Fruit fly (Drosophila melanogaster) whole organism, adult: ENCODE measurements around the gene CG9628.

ENCODE experiments used
- CG12768 ChIP-seq: fragments of 200-800 bp; sonication (Bioruptor generic); optimal IDR thresholded peaks from 2 replicates; lab custom pipeline; 2017; ENCODE audit warnings: missing biosample characterization, missing genetic modification characterization, mild to moderate bottlenecking, moderate library complexity, missing genetic modification reagents
- CG14711 ChIP-seq: fragments of 200-800 bp; sonication (Bioruptor generic); optimal IDR thresholded peaks from 2 replicates; lab custom pipeline; 2018; ENCODE audit warnings: missing biosample characterization, mild to moderate bottlenecking, missing genetic modification characterization, moderate library complexity
- CG1620 ChIP-seq: fragments of 200-800 bp; sonication (Bioruptor generic); optimal IDR thresholded peaks from 2 replicates; lab custom pipeline; 2016; ENCODE audit warnings: missing biosample characterization, missing genetic modification characterization
- CG33017 ChIP-seq: fragments of 200-800 bp; sonication (Bioruptor generic); optimal IDR thresholded peaks from 2 replicates; lab custom pipeline; 2018; ENCODE audit warnings: missing biosample characterization, mild to moderate bottlenecking, missing genetic modification characterization, moderate library complexity
- CG5204 ChIP-seq: fragments of 200-800 bp; sonication (Bioruptor generic); optimal IDR thresholded peaks from 2 replicates; lab custom pipeline; 2016; ENCODE audit warnings: missing biosample characterization, missing genetic modification characterization
- CG7045 ChIP-seq: fragments of 200-800 bp; sonication (Bioruptor generic); optimal IDR thresholded peaks from 2 replicates; lab custom pipeline; 2017; ENCODE audit warnings: missing biosample characterization, mild to moderate bottlenecking, missing genetic modification characterization
- CG7101 ChIP-seq: fragments of 200-800 bp; sonication (Bioruptor generic); optimal IDR thresholded peaks from 2 replicates; lab custom pipeline; 2018; ENCODE audit warnings: missing biosample characterization, mild to moderate bottlenecking, missing genetic modification characterization, moderate library complexity
- Clk ChIP-seq: fragments of 200-800 bp; sonication (Bioruptor generic); optimal IDR thresholded peaks from 2 replicates; lab custom pipeline; 2017; ENCODE audit warnings: missing biosample characterization, missing genetic modification characterization
- Crg-1 ChIP-seq: fragments of 200-800 bp; sonication (Bioruptor generic); optimal IDR thresholded peaks from 2 replicates; lab custom pipeline; 2016; ENCODE audit warnings: missing biosample characterization, missing genetic modification characterization
- Hr96 ChIP-seq: fragments of 200-800 bp; sonication (Bioruptor generic); optimal IDR thresholded peaks from 2 replicates; lab custom pipeline; 2016; ENCODE audit warnings: missing biosample characterization, missing genetic modification characterization
- Mnt ChIP-seq: fragments of 200-800 bp; sonication (Bioruptor generic); optimal IDR thresholded peaks from 2 replicates; lab custom pipeline; 2016; ENCODE audit warnings: missing biosample characterization, mild to moderate bottlenecking, missing genetic modification characterization
- bab1 ChIP-seq: fragments of 200-800 bp; sonication (Bioruptor generic); optimal IDR thresholded peaks from 3 replicates; lab custom pipeline; 2019; ENCODE audit warnings: missing biosample characterization, mild to moderate bottlenecking, missing genetic modification characterization, moderate library complexity
- cic ChIP-seq: fragments of 200-800 bp; sonication (Bioruptor generic); optimal IDR thresholded peaks from 2 replicates; lab custom pipeline; 2017; ENCODE audit warnings: missing biosample characterization, mild to moderate bottlenecking, missing genetic modification characterization, moderate library complexity
- cnc ChIP-seq, 2 experiments: fragments of >200 bp; optimal IDR thresholded peaks; 2 replicates each; lab custom pipeline; 2017
- kay ChIP-seq: fragments of 200-800 bp; sonication (Bioruptor generic); peaks from one replicate; lab custom pipeline; 2016; ENCODE audit warnings: missing biosample characterization, missing genetic modification characterization, borderline replicate concordance
- ovo ChIP-seq: fragments of 200-800 bp; sonication (Bioruptor generic); optimal IDR thresholded peaks from 2 replicates; lab custom pipeline; 2016; ENCODE audit warnings: missing biosample characterization, missing genetic modification characterization
- pad ChIP-seq: fragments of 200-800 bp; sonication (Bioruptor generic); optimal IDR thresholded peaks from 3 replicates; lab custom pipeline; 2017; ENCODE audit warnings: missing biosample characterization, missing genetic modification characterization, mild to moderate bottlenecking, moderate library complexity, missing genetic modification reagents
- tj ChIP-seq: fragments of 200-800 bp; sonication (Bioruptor generic); optimal IDR thresholded peaks from 3 replicates; lab custom pipeline; 2017; ENCODE audit warnings: missing biosample characterization, mild to moderate bottlenecking, missing genetic modification characterization, moderate library complexity
- toe ChIP-seq: fragments of 200-800 bp; sonication (Bioruptor generic); optimal IDR thresholded peaks from 2 replicates; lab custom pipeline; 2016; ENCODE audit warnings: missing biosample characterization, missing genetic modification characterization

The CG9628 gene

DNA sequence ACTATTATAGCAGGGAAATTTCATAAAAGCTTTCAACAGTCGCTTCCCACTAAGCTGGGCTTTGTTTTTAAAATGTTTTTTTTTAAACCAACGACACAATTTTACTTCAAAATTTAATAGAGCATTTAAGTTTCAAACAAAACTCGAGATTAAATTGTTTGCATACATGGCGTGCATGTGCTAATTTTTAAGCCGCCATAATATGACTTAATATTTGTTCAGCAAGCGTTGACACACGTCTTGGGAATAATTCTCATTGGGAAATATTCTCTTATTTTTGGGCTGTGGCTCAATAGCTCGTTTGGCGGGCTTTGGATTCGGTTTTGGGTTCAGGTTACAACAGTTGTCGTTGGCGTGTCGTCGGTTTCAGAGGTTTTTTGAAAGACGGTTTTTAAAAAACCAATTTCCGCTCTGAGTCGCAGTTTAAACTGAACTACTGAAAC, at the start of gene CG9628:
TSS of gene CG9628 (plus strand) at position 340 of the 443 bp plus-strand sequence.
- no peak for TF ChIP-seq CG7045 (GFP tag; lab: Kevin White, UChicago)
- TF ChIP-seq Mnt: no peak
- no peak for TF ChIP-seq pad (GFP tag; lab: Kevin White, UChicago)
- TF ChIP-seq bab1 (GFP tag; lab: Kevin White, UChicago): peak; percentile 66
- TF ChIP-seq Crg-1 (GFP tag; lab: Kevin White, UChicago): no peak
- peak; percentile 17 for TF ChIP-seq CG14711 (tag; lab: Kevin White, UChicago)
- no peak for TF ChIP-seq kay (GFP tag; lab: Kevin White, UChicago)
- no peak for TF ChIP-seq toe (GFP tag; lab: Kevin White, UChicago)

- no peak for TF ChIP-seq toe (GFP tag; lab: Kevin White, UChicago)
- TF ChIP-seq tj (GFP tag; lab: Kevin White, UChicago): no peak
- TF ChIP-seq Hr96 (GFP tag; lab: Kevin White, UChicago): no peak
- TF ChIP-seq cnc (optimal IDR thresholded peaks at IDR 0.05; lab: Kevin White, UChicago): no peak
These were observed 47.9 kb upstream of the CG9628 start for dm6 chr3L:14574649-14575048.

dm6 chr3L:14575974-14576373, 46.6 kb upstream of the CG9628 start:
- TF ChIP-seq CG5204 (no peak), CG7045 (GFP tag; lab: Kevin White, UChicago) (no peak), Clk (GFP tag; lab: Kevin White, UChicago) (no peak), toe (GFP tag; lab: Kevin White, UChicago) (no peak), kay (GFP tag; lab: Kevin White, UChicago) (no peak), CG14711 (tag; lab: Kevin White, UChicago) (no peak), pad (GFP tag; lab: Kevin White, UChicago) (no peak), CG33017 (no peak), cnc (optimal IDR thresholded peaks at IDR 0.05; lab: Kevin White, UChicago) (no peak), CG12768 (GFP tag; lab: Kevin White, UChicago) (no peak), cic (GFP tag; lab: Kevin White, UChicago) (no peak)

- TF ChIP-seq CG14711 (tag; lab: Kevin White, UChicago) (no peak), pad (GFP tag; lab: Kevin White, UChicago) (peak; percentile 96)
These were observed 43.7 kb upstream of the CG9628 start for dm6 chr3L:14578896-14579295.

DNA sequence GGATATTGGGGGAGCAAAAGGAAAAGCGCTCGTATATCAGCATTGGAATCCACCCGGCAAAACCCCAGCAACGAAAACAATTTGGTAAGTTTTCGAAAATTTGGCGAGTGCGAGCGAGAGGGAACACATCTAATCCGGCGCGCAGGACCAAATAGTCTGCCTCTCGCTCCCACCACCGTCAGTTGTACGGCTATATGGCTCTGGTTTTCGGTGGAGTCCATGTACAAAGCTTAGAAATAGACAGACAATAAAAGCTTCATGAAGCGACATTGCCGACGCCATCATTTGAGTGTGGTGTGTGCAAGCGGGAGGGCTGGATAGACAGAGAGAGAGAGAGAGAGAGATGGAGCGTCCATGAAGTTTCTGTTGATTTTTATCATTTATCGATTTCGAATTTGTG, 42.3 kb upstream of the CG9628 start:
- TF ChIP-seq Crg-1 (GFP tag; lab: Kevin White, UChicago) (no peak), toe (GFP tag; lab: Kevin White, UChicago) (no peak), CG7101 (tag; lab: Kevin White, UChicago) (no peak), Mnt (no peak), cic (GFP tag; lab: Kevin White, UChicago) (no peak), CG7045 (GFP tag; lab: Kevin White, UChicago) (no peak), CG14711 (tag; lab: Kevin White, UChicago) (no peak), CG1620 (GFP tag; lab: Kevin White, UChicago) (no peak), Hr96 (GFP tag; lab: Kevin White, UChicago) (no peak), bab1 (GFP tag; lab: Kevin White, UChicago) (no peak), ovo (GFP tag; lab: Kevin White, UChicago) (no peak), CG12768 (GFP tag; lab: Kevin White, UChicago) (no peak)

DNA sequence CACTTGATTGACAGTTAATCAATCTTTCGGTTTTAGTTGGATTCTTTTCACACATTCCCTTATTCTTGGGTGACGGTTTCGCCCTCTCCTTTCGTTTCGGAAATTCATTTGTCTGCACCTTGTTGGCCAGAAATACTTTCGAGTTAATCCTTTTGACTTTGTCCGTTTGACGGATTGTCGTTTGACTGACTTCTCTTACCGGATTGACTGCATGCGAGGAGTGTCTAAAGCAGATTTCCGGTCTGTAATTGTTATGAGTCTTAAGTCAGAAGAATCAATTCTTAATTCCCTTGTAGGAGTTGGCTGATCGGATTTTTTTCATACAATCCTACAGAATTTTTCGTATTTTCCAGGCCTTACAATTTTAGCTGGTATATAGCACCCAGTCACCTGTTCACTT, 39.9 kb upstream of the CG9628 start:
- no peak for TF ChIP-seq kay (GFP tag; lab: Kevin White, UChicago)
- no peak for TF ChIP-seq tj (GFP tag; lab: Kevin White, UChicago)
- no peak for TF ChIP-seq Crg-1 (GFP tag; lab: Kevin White, UChicago)
- TF ChIP-seq cnc (optimal IDR thresholded peaks at IDR 0.05; lab: Kevin White, UChicago): no peak
- no peak for TF ChIP-seq CG7045 (GFP tag; lab: Kevin White, UChicago)
- no peak for TF ChIP-seq CG33017
- no peak for TF ChIP-seq CG14711 (tag; lab: Kevin White, UChicago)
- TF ChIP-seq Hr96 (GFP tag; lab: Kevin White, UChicago): no peak

DNA sequence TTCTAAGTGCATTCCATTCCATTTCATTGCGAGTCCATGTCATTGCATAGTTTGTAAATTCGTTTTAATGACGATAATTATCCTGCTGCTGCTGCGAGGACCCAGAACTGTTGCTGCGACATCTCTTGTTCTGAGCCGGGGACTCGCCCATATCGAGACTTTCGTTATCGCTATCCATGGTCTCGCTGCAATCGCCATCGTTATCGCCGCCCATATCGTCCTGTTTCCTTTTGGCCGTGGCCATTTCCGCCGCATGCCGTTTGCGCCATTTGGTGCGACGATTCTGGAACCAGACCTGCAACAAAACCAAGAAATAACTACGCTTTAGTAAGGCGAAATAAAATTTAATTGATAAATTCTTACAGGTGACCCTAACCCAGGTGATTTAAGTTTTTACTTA, 38.8 kb upstream of the CG9628 start:
- TF ChIP-seq pad (GFP tag; lab: Kevin White, UChicago) (no peak), cnc (optimal IDR thresholded peaks at IDR 0.05; lab: Kevin White, UChicago) (no peak)

DNA sequence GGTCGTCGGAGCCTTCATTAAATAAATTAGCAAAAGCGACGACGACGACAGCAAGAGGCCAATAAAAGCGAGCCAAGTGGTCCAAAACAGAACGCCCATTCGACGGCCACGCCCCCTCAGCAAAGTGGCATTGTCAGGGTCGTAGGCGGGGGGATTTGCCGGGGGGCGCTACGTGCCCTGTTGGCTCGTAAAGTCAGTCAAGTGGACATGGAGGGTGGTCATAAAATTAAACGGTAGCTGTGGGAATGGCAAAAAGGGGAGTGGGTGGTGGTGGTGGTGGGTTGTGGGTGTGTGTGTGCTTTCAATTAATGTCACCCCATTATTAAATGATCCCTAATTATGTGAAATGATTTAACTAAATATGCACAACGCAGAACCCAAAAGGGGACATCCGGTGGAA, 31.6 kb upstream of the CG9628 start:
- no peak for TF ChIP-seq cic (GFP tag; lab: Kevin White, UChicago)
- no peak for TF ChIP-seq bab1 (GFP tag; lab: Kevin White, UChicago)
- no peak for TF ChIP-seq ovo (GFP tag; lab: Kevin White, UChicago)
- TF ChIP-seq CG33017: no peak
- TF ChIP-seq pad (GFP tag; lab: Kevin White, UChicago): no peak
- TF ChIP-seq kay (GFP tag; lab: Kevin White, UChicago): no peak
- no peak for TF ChIP-seq tj (GFP tag; lab: Kevin White, UChicago)
- TF ChIP-seq CG14711 (tag; lab: Kevin White, UChicago): no peak
- TF ChIP-seq Hr96 (GFP tag; lab: Kevin White, UChicago): no peak
- no peak for TF ChIP-seq toe (GFP tag; lab: Kevin White, UChicago)
- no peak for TF ChIP-seq Mnt
